Worm (Caenorhabditis elegans): ENCODE results near the gene srz-78.

DNA sequence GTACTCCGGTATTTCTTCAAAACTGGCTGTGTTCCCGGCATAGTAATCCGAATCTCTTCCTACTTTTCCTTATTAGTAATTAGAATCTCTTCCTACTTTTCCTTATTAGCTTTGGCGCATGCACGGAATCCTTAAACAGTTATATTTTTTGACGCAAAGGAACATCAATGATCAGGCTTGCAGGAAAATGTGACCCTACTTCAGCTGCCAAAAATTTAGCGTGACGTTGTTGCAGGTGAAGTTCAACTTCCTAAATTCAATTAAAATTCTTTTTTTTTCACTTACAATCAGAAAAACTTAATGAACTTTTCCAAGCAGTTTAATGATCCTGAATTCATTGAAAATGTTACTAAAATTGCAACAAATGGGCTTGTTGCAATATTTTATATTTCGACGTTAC lies 1.7 kb downstream of the srz-78 start, which contains the start of gene srz-79:
- TF ChIP-seq him-1 (tag; optimal IDR thresholded peaks at IDR 0.05), result no peak
- TF ChIP-seq efl-1 (GFP tag; optimal IDR thresholded peaks at IDR 0.05), result no peak

Data from whole organism, young adult.